Fruit fly (Drosophila melanogaster): Measurements from ENCODE around the gene CG2991.

CG2991 gene

DNA sequence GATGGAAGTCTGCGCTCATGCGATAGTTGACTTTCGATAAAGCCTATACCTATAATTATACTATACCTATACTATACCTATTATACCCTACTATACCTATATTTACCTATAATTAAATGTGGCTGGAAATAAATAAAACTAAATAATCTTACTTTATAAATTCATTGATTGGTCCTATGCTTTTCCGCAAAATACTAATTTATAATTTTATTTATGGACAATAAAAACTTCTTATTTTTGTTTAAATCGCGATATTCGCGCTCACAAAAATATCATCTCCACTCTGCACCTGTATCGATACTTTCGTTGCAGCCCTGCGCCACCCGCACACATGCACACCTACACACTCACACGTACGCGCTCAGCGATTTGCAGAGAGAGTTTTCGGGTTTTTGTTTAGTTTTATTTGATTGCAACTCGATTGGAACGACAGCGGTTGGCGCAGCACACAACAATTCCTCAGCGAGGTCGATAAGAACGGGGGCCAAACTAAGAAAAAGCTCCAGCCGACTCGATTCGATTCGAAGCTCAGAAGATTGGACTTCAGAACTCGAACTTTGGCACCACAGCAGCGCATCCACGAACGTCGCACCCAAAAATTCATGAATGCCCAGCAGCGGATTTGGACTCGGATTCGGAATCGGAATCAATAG lies 17.7 kb downstream of the CG2991 start, which contains the start of gene CG8814 (continued):
- TF ChIP-seq YL-1 (GFP tag; optimal IDR thresholded peaks at IDR 0.05) (peak; percentile 31), ewg (GFP tag; optimal IDR thresholded peaks at IDR 0.05) (peak; percentile 37), CG6272 (GFP tag; IDR thresholded peaks at IDR 0.05) (peak; percentile 75), sr (GFP tag; IDR thresholded peaks at IDR 0.05) (0 out of 3 replicates have a peak, but pooled peaks have one; percentile 27), CG6689 (GFP tag; IDR thresholded peaks at IDR 0.05) (peak; percentile 74), CG6175 (GFP tag; IDR thresholded peaks at IDR 0.05) (no peak), CG34376 (GFP tag; optimal IDR thresholded peaks at IDR 0.05) (peak; percentile 32), CG33557 (GFP tag; optimal IDR thresholded peaks at IDR 0.05) (peak; percentile 40), CG42726 (GFP tag; IDR thresholded peaks at IDR 0.05; ENCODE audit: partially characterized antibody) (0 out of 2 replicates have a peak, but pooled peaks have one; percentile 14), az2 (GFP tag; optimal IDR thresholded peaks at IDR 0.05) (peak; percentile 63), cg (GFP tag; optimal IDR thresholded peaks at IDR 0.05) (peak; percentile 96), CG17385 (GFP tag; optimal IDR thresholded peaks at IDR 0.05) (no peak), bab2 (GFP tag; optimal IDR thresholded peaks at IDR 0.05) (peak; percentile 26), CG31441 (GFP tag; IDR thresholded peaks at IDR 0.05) (peak; percentile 75; the same call in 1 of the 2 replicates), gcm (GFP tag; optimal IDR thresholded peaks at IDR 0.05) (peak; percentile 51), CG2199 (GFP tag; IDR thresholded peaks at IDR 0.05) (no peak), Adf1 (GFP tag; IDR thresholded peaks at IDR 0.05) (peak; percentile 40), CG3281 (GFP tag; optimal IDR thresholded peaks at IDR 0.05) (peak; percentile 58), ken (GFP tag; IDR thresholded peaks at IDR 0.05) (peak; percentile 61; the same call in 2 of the 3 replicates), CG14860 (GFP tag; IDR thresholded peaks at IDR 0.05; ENCODE audit: partially characterized antibody) (peak; percentile 56; the same call in 1 of the 3 replicates), CG4360 (GFP tag; IDR thresholded peaks at IDR 0.05) (0 out of 2 replicates have a peak, but pooled peaks have one; percentile 9), disco-r (GFP tag; optimal IDR thresholded peaks at IDR 0.05) (no peak), Hsf (GFP tag; optimal IDR thresholded peaks at IDR 0.05) (peak; percentile 37), ara (GFP tag; IDR thresholded peaks at IDR 0.05) (no peak), grau (tag; optimal IDR thresholded peaks at IDR 0.05) (peak; percentile 71), salm (tag; optimal IDR thresholded peaks at IDR 0.05) (no peak), CG14050 (GFP tag; IDR thresholded peaks at IDR 0.05) (peak; percentile 53; the same call in 2 of the 3 replicates), CG11085 (GFP tag; IDR thresholded peaks at IDR 0.05) (peak; percentile 69), CG10267 (tag; optimal IDR thresholded peaks at IDR 0.05) (peak; percentile 76), lilli (GFP tag; optimal IDR thresholded peaks at IDR 0.05) (peak; percentile 92), nerfin-1 (tag; optimal IDR thresholded peaks at IDR 0.05) (peak; percentile 54), grn (GFP tag; optimal IDR thresholded peaks at IDR 0.05) (peak; percentile 11), CG9797 (GFP tag; optimal IDR thresholded peaks at IDR 0.05) (peak; percentile 67), CG13775 (GFP tag; optimal IDR thresholded peaks at IDR 0.05) (peak; percentile 82), nom (GFP tag; optimal IDR thresholded peaks at IDR 0.05) (peak; percentile 98), Jarid2 (GFP tag; optimal IDR thresholded peaks at IDR 0.05) (no peak), HmgD (GFP tag; optimal IDR thresholded peaks at IDR 0.05) (no peak), CG12236 (GFP tag; optimal IDR thresholded peaks at IDR 0.05) (no peak), CG18262 (tag; optimal IDR thresholded peaks at IDR 0.05) (peak; percentile 69), en (GFP tag; optimal IDR thresholded peaks at IDR 0.05) (no peak), abd-A (tag; optimal IDR thresholded peaks at IDR 0.05) (peak; percentile 78), CG14667 (GFP tag; IDR thresholded peaks at IDR 0.05) (peak; percentile 38; the same call in 1 of the 2 replicates), aop (GFP tag; IDR thresholded peaks at IDR 0.05) (no peak), Sry-δ (GFP tag; optimal IDR thresholded peaks at IDR 0.05) (peak; percentile 80), CG13894 (tag; optimal IDR thresholded peaks at IDR 0.05) (peak; percentile 29), tin (GFP tag; optimal IDR thresholded peaks at IDR 0.05) (peak; percentile 76), ems (GFP tag; optimal IDR thresholded peaks at IDR 0.05) (no peak), Usf (GFP tag; optimal IDR thresholded peaks at IDR 0.05) (peak; percentile 28), br (optimal IDR thresholded peaks at IDR 0.05) (no peak), dysf (GFP tag; IDR thresholded peaks at IDR 0.05) (peak; percentile 72; the same call in 2 of the 3 replicates)

Measured in whole organism, embryonic.